Fruit fly (Drosophila melanogaster) whole organism, pupa: ENCODE data around the gene Cyp12c1.

ENCODE experiments used
- CG10348 ChIP-seq: fragments of 200-800 bp; sonication (Bioruptor generic); IDR thresholded peaks from 2 replicates; pipeline ENCODE4 v1.3.6; 2022; ENCODE audit warnings: missing biosample characterization, missing genetic modification characterization
- CG12605 ChIP-seq: fragments of 200-800 bp; sonication (Bioruptor generic); IDR thresholded peaks from 2 replicates; pipeline ENCODE4 v1.3.6; 2022; ENCODE audit warnings: missing biosample characterization, missing genetic modification characterization
- CG13204 ChIP-seq: fragments of 200-800 bp; sonication (Bioruptor generic); optimal IDR thresholded peaks from 2 replicates; lab custom pipeline; 2018; ENCODE audit warnings: missing biosample characterization, mild to moderate bottlenecking, missing genetic modification characterization, moderate library complexity
- CG14655 ChIP-seq: fragments of 200-800 bp; sonication (Bioruptor generic); optimal IDR thresholded peaks from 3 replicates; lab custom pipeline; 2017; ENCODE audit warnings: mild to moderate bottlenecking, missing biosample characterization, missing genetic modification reagents, missing genetic modification characterization
- CG15710 ChIP-seq: fragments of 200-800 bp; sonication (Bioruptor generic); optimal IDR thresholded peaks from 2 replicates; lab custom pipeline; 2018; ENCODE audit warnings: missing biosample characterization, mild to moderate bottlenecking, missing genetic modification characterization, moderate library complexity
- CG17806 ChIP-seq: fragments of 200-800 bp; sonication (Bioruptor generic); optimal IDR thresholded peaks from 2 replicates; lab custom pipeline; 2018; ENCODE audit warnings: missing biosample characterization, mild to moderate bottlenecking, missing genetic modification characterization, moderate library complexity
- CG32121 ChIP-seq: fragments of 200-800 bp; sonication (Bioruptor generic); IDR thresholded peaks from 2 replicates; pipeline ENCODE4 v1.3.6; 2022; ENCODE audit warnings: missing biosample characterization, missing genetic modification characterization
- CG34367 ChIP-seq: fragments of 200-800 bp; sonication (Bioruptor generic); optimal IDR thresholded peaks from 2 replicates; lab custom pipeline; 2018; ENCODE audit warnings: missing biosample characterization, mild to moderate bottlenecking, missing genetic modification characterization
- CG4496 ChIP-seq: fragments of 200-800 bp; sonication (Bioruptor generic); IDR thresholded peaks from 3 replicates; pipeline ENCODE4 v1.3.6; 2022; ENCODE audit warnings: missing biosample characterization, missing genetic modification characterization
- CG8159 ChIP-seq: fragments of 200-800 bp; sonication (Bioruptor generic); optimal IDR thresholded peaks from 3 replicates; lab custom pipeline; 2018; ENCODE audit warnings: missing biosample characterization, mild to moderate bottlenecking, missing genetic modification characterization, moderate library complexity
- CG8301 ChIP-seq: fragments of 200-800 bp; sonication (Bioruptor generic); optimal IDR thresholded peaks from 2 replicates; lab custom pipeline; 2018; ENCODE audit warnings: missing biosample characterization, mild to moderate bottlenecking, missing genetic modification characterization
- CG9948 ChIP-seq: fragments of 200-800 bp; sonication (Bioruptor generic); optimal IDR thresholded peaks from 2 replicates; lab custom pipeline; 2018; ENCODE audit warnings: missing biosample characterization, mild to moderate bottlenecking, missing genetic modification characterization, moderate library complexity
- D1 ChIP-seq: fragments of 200-800 bp; sonication (Bioruptor generic); optimal IDR thresholded peaks from 2 replicates; lab custom pipeline; 2018; ENCODE audit warnings: missing biosample characterization, mild to moderate bottlenecking, missing genetic modification characterization, moderate library complexity
- EcR ChIP-seq: fragments of 200-800 bp; sonication (Bioruptor generic); optimal IDR thresholded peaks from 3 replicates; lab custom pipeline; 2019; ENCODE audit warnings: missing biosample characterization, missing genetic modification characterization, mild to moderate bottlenecking, moderate library complexity, missing genetic modification reagents
- Ets98B ChIP-seq: fragments of 200-800 bp; sonication (Bioruptor generic); IDR thresholded peaks from 2 replicates; pipeline ENCODE4 v1.3.6; 2022; ENCODE audit warnings: missing biosample characterization, missing genetic modification characterization
- Pif1A ChIP-seq: fragments of 200-800 bp; sonication (Bioruptor generic); optimal IDR thresholded peaks from 3 replicates; lab custom pipeline; 2016; ENCODE audit warnings: missing biosample characterization, missing genetic modification characterization
- Pif1B ChIP-seq: fragments of 200-800 bp; sonication (Bioruptor generic); optimal IDR thresholded peaks from 3 replicates; lab custom pipeline; 2016; ENCODE audit warnings: missing biosample characterization, missing genetic modification characterization
- Snoo ChIP-seq: fragments of 200-800 bp; sonication (Bioruptor generic); optimal IDR thresholded peaks from 3 replicates; lab custom pipeline; 2017; ENCODE audit warnings: missing biosample characterization, mild to moderate bottlenecking, missing genetic modification characterization, inconsistent platforms
- fd96Ca ChIP-seq: fragments of 200-800 bp; sonication (Bioruptor generic); IDR thresholded peaks from 3 replicates; pipeline ENCODE4 v1.3.6; 2022; ENCODE audit warnings: missing biosample characterization, missing genetic modification characterization
- gl ChIP-seq: fragments of 200-800 bp; sonication (Bioruptor generic); optimal IDR thresholded peaks from 2 replicates; lab custom pipeline; 2018; ENCODE audit warnings: missing biosample characterization, mild to moderate bottlenecking, missing genetic modification characterization
- rn ChIP-seq: fragments of 200-800 bp; sonication (Bioruptor generic); IDR thresholded peaks from 2 replicates; pipeline ENCODE4 v1.3.6; 2022; ENCODE audit warnings: missing biosample characterization, missing genetic modification characterization

The Cyp12c1 gene

DNA sequence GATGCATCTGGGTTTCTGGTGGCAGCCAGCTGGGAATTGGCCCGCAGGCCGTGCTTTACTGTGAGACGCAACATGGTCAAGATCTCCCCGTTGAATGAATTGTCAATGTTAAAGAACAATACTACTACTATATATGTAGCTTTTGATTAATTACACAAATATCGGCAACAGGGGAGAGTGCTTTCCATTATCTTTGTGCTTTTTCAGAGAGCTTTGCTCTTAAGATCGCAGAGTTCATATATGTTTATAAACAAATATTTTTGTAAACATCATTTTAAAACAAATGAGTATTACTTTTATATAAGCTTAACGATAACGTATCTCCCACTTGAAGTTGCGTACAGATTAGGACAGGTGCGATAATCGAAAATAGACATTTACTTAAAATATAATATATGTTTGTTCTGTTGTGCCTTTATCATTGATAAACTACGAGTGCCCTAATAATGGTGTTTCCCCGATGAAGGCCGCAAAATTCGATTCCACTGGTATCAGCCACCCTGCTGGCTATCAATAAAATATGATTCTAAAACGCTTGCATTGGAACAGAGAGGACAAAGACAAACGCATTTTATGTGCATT is at the start of gene Cyp12c1:
Gene Cyp12c1 (minus strand): TSS at position 100 of the 582 bp plus-strand sequence.
- no peak for TF ChIP-seq Ets98B (GFP tag; lab: Robert Waterston, UW)
- no peak for TF ChIP-seq fd96Ca (GFP tag; lab: Robert Waterston, UW)
- no peak for TF ChIP-seq CG8301 (tag; lab: Kevin White, UChicago)
- no peak for TF ChIP-seq CG4496
- TF ChIP-seq CG34367 (tag; lab: Kevin White, UChicago): no peak
- no peak for TF ChIP-seq CG17806 (tag; lab: Kevin White, UChicago)
- no peak for TF ChIP-seq CG15710
- TF ChIP-seq Snoo (tag; lab: Kevin White, UChicago): no peak
- no peak for TF ChIP-seq CG9948
- no peak for TF ChIP-seq rn (GFP tag; lab: Robert Waterston, UW)
- TF ChIP-seq CG10348: no peak
- TF ChIP-seq D1 (tag; lab: Kevin White, UChicago): no peak
- TF ChIP-seq CG32121 (GFP tag; lab: Robert Waterston, UW): no peak
- TF ChIP-seq CG12605 (GFP tag; lab: Robert Waterston, UW): no peak
- TF ChIP-seq gl (tag; lab: Kevin White, UChicago): no peak
- no peak for TF ChIP-seq CG14655 (GFP tag; lab: Kevin White, UChicago)
- no peak for TF ChIP-seq EcR (GFP tag; lab: Kevin White, UChicago)
- TF ChIP-seq Pif1B: no peak
- no peak for TF ChIP-seq CG8159 (tag; lab: Kevin White, UChicago)

DNA sequence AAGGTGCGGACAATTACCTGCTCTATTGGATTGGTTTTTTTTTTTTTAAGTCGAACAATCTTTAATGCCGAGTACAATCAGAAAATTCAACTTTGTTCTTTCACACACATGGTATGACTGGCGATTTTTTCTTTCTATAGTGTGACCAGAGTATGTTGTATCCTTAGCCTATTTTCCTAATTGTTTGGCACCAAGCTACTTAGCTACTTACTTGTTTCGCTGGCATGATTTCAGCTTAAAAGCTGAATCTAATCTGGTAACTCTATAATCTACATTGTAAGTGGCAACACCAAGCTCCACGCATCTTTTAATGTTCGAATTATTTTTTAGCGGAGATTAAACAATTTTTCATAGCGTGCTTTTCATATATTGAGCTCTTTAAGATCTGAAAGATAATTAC is 37.1 kb upstream of the Cyp12c1 start, which contains the start of gene CG12477:
Gene CG12477 (minus strand): TSS at position 101 of the 400 bp plus-strand sequence.
- TF ChIP-seq D1 (tag; lab: Kevin White, UChicago): no peak
- no peak for TF ChIP-seq CG14655 (GFP tag; lab: Kevin White, UChicago)
- TF ChIP-seq fd96Ca (GFP tag; lab: Robert Waterston, UW): no peak
- no peak for TF ChIP-seq CG15710
- TF ChIP-seq CG8159 (tag; lab: Kevin White, UChicago): no peak
- TF ChIP-seq CG10348: no peak
- no peak for TF ChIP-seq CG12605 (GFP tag; lab: Robert Waterston, UW)
- TF ChIP-seq EcR (GFP tag; lab: Kevin White, UChicago): no peak
- TF ChIP-seq Snoo (tag; lab: Kevin White, UChicago): no peak
- TF ChIP-seq CG8301 (tag; lab: Kevin White, UChicago): no peak
- TF ChIP-seq CG32121 (GFP tag; lab: Robert Waterston, UW): no peak
- TF ChIP-seq CG9948: no peak
- TF ChIP-seq Pif1A (GFP tag; lab: Kevin White, UChicago): no peak
- no peak for TF ChIP-seq CG34367 (tag; lab: Kevin White, UChicago)
- TF ChIP-seq Pif1B: no peak
- TF ChIP-seq rn (GFP tag; lab: Robert Waterston, UW): no peak
- no peak for TF ChIP-seq CG13204 (GFP tag; lab: Kevin White, UChicago)
- TF ChIP-seq, all 21 proteins: peak for 0

DNA sequence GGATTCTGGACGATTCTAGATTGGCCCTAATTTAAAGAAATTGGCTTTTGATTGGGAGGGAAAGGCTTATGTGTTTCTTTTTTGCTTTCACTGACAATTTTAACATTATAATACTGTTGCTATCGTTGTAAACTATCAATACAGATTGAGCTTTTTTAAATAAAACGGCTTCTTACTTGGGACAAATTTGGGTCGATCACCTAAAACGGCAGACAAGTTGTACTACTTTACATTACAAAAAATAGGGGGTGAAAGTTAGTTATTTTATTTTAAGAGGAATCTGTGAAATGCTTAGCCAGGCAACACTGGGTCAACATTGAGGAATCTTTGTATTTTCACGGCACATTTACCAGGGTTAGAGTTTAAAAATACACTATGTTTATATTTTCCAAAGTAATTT is 12.2 kb upstream of the Cyp12c1 start, which contains the start of gene Dic4:
Gene Dic4 (minus strand): TSS at position 101 of the 400 bp plus-strand sequence.
- TF ChIP-seq CG32121 (GFP tag; lab: Robert Waterston, UW) (no peak), CG34367 (tag; lab: Kevin White, UChicago) (no peak), CG13204 (GFP tag; lab: Kevin White, UChicago) (no peak), fd96Ca (GFP tag; lab: Robert Waterston, UW) (no peak), CG8159 (tag; lab: Kevin White, UChicago) (no peak), Pif1A (GFP tag; lab: Kevin White, UChicago) (no peak), CG17806 (tag; lab: Kevin White, UChicago) (no peak), CG14655 (GFP tag; lab: Kevin White, UChicago) (no peak), EcR (GFP tag; lab: Kevin White, UChicago) (no peak), CG12605 (GFP tag; lab: Robert Waterston, UW) (no peak), D1 (tag; lab: Kevin White, UChicago) (no peak), Snoo (tag; lab: Kevin White, UChicago) (no peak)

DNA sequence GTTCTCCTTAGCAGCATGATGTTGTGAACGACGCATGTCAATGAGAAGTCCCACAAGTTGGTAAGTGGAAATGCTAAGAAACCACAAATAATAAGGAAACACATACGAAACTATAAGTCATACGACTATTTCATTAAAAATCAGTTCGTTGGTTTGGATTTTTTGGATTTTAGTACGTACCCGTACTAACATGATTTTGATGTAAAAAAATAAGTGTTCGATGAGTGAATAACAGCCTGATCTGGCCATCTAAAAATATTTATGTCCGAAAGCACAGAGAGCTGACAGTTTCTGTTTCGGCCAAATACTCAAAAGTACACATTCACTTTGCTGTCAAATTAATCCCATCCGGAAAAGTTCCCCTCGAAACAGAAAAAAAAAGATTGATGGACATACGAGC is 7.8 kb upstream of the Cyp12c1 start, which contains the start of gene CG6893:
Gene CG6893 (plus strand): TSS at position 301 of the 400 bp plus-strand sequence.
- TF ChIP-seq CG13204 (GFP tag; lab: Kevin White, UChicago): no peak
- no peak for TF ChIP-seq rn (GFP tag; lab: Robert Waterston, UW)
- TF ChIP-seq D1 (tag; lab: Kevin White, UChicago): no peak
- no peak for TF ChIP-seq CG10348
- TF ChIP-seq Ets98B (GFP tag; lab: Robert Waterston, UW): no peak
- no peak for TF ChIP-seq CG14655 (GFP tag; lab: Kevin White, UChicago)
- no peak for TF ChIP-seq CG17806 (tag; lab: Kevin White, UChicago)
- TF ChIP-seq CG9948: no peak
- no peak for TF ChIP-seq Pif1A (GFP tag; lab: Kevin White, UChicago)

DNA sequence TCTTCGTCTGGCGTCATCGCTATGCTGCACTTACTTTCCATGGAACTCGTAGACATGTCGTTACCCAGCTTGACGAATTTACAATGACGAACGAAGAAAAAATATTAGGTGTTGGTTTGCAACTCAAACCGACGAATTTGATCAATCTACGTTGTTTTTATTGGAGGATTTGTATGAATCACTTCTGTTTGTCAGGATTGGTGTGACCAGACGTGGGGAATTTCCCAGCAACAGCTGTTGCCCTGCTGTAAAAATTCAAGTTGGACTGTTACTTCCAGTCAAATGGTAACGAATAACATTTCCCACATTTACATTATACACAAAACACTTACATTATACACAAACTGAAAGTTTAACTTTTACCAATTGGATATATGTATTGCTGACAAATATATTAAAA is 2.3 kb downstream of the Cyp12c1 start, which contains the start of gene Chmp1:
Gene Chmp1 (minus strand): TSS at position 216 of the 400 bp plus-strand sequence.
- TF ChIP-seq fd96Ca (GFP tag; lab: Robert Waterston, UW): no peak
- no peak for TF ChIP-seq EcR (GFP tag; lab: Kevin White, UChicago)
- TF ChIP-seq D1 (tag; lab: Kevin White, UChicago): no peak
- TF ChIP-seq CG17806 (tag; lab: Kevin White, UChicago): no peak
- TF ChIP-seq, all 21 proteins: peak for 0
